Worm (Caenorhabditis elegans): Measurements from ENCODE around the gene D2096.10.

DNA sequence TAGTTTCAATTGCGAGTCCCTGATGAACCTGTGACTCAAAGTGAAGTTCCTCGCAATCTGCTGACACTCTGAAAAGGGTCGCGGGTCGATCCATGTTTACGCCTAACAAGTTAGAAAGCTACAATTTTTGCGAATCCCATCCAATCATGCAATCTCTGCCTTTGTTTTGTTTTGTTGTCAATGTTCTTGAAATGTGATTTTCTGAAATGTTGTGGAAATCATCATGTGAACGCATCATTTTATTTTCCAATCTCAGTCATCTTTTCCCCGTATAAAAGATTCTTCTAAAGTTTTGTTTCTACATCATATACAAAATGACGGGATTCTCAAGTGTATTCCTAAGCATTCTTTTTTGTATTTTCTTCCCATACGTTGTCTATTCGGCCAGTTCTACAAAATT is 41.0 kb downstream of the D2096.10 start, which contains the start of gene F17E9.4:
- no peak for TF ChIP-seq flt-1 (GFP tag; IDR thresholded peaks at IDR 0.05)
- TF ChIP-seq hnd-1 (tag; optimal IDR thresholded peaks at IDR 0.05), result no peak
- no peak for TF ChIP-seq tra-4 (tag; optimal IDR thresholded peaks at IDR 0.05)
- no peak for TF ChIP-seq aly-1 (tag; optimal IDR thresholded peaks at IDR 0.05)
- TF ChIP-seq tbx-11 (GFP tag; IDR thresholded peaks at IDR 0.05), result no peak
- TF ChIP-seq tbx-37 (GFP tag; conservative IDR thresholded peaks at IDR 0.05), result no peak
- TF ChIP-seq ama-1 (optimal IDR thresholded peaks at IDR 0.05), result no peak
- TF ChIP-seq hmbx-1 (tag; optimal IDR thresholded peaks at IDR 0.05), result no peak
- TF ChIP-seq B0310.2 (tag; optimal IDR thresholded peaks at IDR 0.05), result no peak
- TF ChIP-seq ceh-36 (tag; optimal IDR thresholded peaks at IDR 0.05), result no peak
- TF ChIP-seq sea-1 (GFP tag; conservative IDR thresholded peaks at IDR 0.05), result no peak

Measured in whole organism, early embryonic.